Worm (Caenorhabditis elegans): ENCODE measurements around the gene ZK228.1.

ce11 chrV:18424471-18424870 is 19.7 kb upstream of the ZK228.1 start, which contains the start of gene ZK262.4:
- no peak for TF ChIP-seq him-1 (tag; optimal IDR thresholded peaks at IDR 0.05)
- no peak for TF ChIP-seq dao-5 (tag; optimal IDR thresholded peaks at IDR 0.05)
- TF ChIP-seq W03F9.2 (tag; optimal IDR thresholded peaks at IDR 0.05) = no peak
